Fruit fly (Drosophila melanogaster): ENCODE results near the gene TSG101.

Gene TSG101

dm6 chr3L:16872487-16872955 is 30.4 kb downstream of the TSG101 start (continued):
- peak; percentile 28 for TF ChIP-seq CG7928 (GFP tag; optimal IDR thresholded peaks at IDR 0.05)
- TF ChIP-seq CG7786 (GFP tag; optimal IDR thresholded peaks at IDR 0.05), result peak; percentile 43
- TF ChIP-seq CG12299 (tag; optimal IDR thresholded peaks at IDR 0.05), result peak; percentile 73
- TF ChIP-seq fd96Cb (tag; optimal IDR thresholded peaks at IDR 0.05), result peak; percentile 72
- TF ChIP-seq CG10462 (GFP tag; optimal IDR thresholded peaks at IDR 0.05), result peak; percentile 30
- TF ChIP-seq jumu (GFP tag; optimal IDR thresholded peaks at IDR 0.05), result peak; percentile 10
- TF ChIP-seq Hr39 (optimal IDR thresholded peaks at IDR 0.05), result no peak
- peak; percentile 74 for TF ChIP-seq row (GFP tag; IDR thresholded peaks at IDR 0.05)
- TF ChIP-seq chif (GFP tag; optimal IDR thresholded peaks at IDR 0.05), result peak; percentile 47 to 57
- peak; percentile 57 for TF ChIP-seq BtbVII (GFP tag; optimal IDR thresholded peaks at IDR 0.05)
- TF ChIP-seq CG4730 (GFP tag; IDR thresholded peaks at IDR 0.05), result 0 out of 2 replicates have a peak, but pooled peaks have one; percentile 23
- TF ChIP-seq bowl (GFP tag; IDR thresholded peaks at IDR 0.05), result no peak
- TF ChIP-seq Sry-δ (GFP tag; optimal IDR thresholded peaks at IDR 0.05), result peak; percentile 41
- peak; percentile 69 for TF ChIP-seq Bteb2 (GFP tag; optimal IDR thresholded peaks at IDR 0.05)
- TF ChIP-seq danr (GFP tag; IDR thresholded peaks at IDR 0.05), result no peak
- TF ChIP-seq sr (GFP tag; IDR thresholded peaks at IDR 0.05), result no peak
- TF ChIP-seq odd (GFP tag; optimal IDR thresholded peaks at IDR 0.05), result peak; percentile 76
- TF ChIP-seq tin (GFP tag; optimal IDR thresholded peaks at IDR 0.05), result peak; percentile 48
- peak; percentile 69 for TF ChIP-seq CG17568 (GFP tag; optimal IDR thresholded peaks at IDR 0.05)
- TF ChIP-seq gcm2 (GFP tag; optimal IDR thresholded peaks at IDR 0.05), result peak; percentile 37
- TF ChIP-seq Dip3 (GFP tag; optimal IDR thresholded peaks at IDR 0.05), result peak; percentile 61
- TF ChIP-seq CG30431 (GFP tag; optimal IDR thresholded peaks at IDR 0.05), result no peak
- peak; percentile 8; the same call in 1 of the 4 replicates for TF ChIP-seq Gug (GFP tag; IDR thresholded peaks at IDR 0.05)
- TF ChIP-seq pan (optimal IDR thresholded peaks at IDR 0.05), result no peak
- TF ChIP-seq pan (GFP tag; optimal IDR thresholded peaks at IDR 0.05 in 1 of 2, IDR thresholded peaks at IDR 0.05 in 1 of 2), result peak in 1 of 2 experiments; percentile 27
- peak; percentile 25; the same call in 1 of the 2 replicates for TF ChIP-seq CG3847 (GFP tag; IDR thresholded peaks at IDR 0.05)
- no peak for TF ChIP-seq luna (GFP tag; optimal IDR thresholded peaks at IDR 0.05)
- peak; percentile 78 for TF ChIP-seq Meics (GFP tag; optimal IDR thresholded peaks at IDR 0.05)
- TF ChIP-seq z (GFP tag; IDR thresholded peaks at IDR 0.05), result 0 out of 3 replicates have a peak, but pooled peaks have one; percentile 3
- no peak for TF ChIP-seq crol (GFP tag; IDR thresholded peaks at IDR 0.05)
- TF ChIP-seq CG2712 (tag; optimal IDR thresholded peaks at IDR 0.05), result peak; percentile 78
- no peak for TF ChIP-seq gt (GFP tag; IDR thresholded peaks at IDR 0.05)
- 0 out of 3 replicates have a peak, but pooled peaks have one; percentile 18 for TF ChIP-seq gce (GFP tag; IDR thresholded peaks at IDR 0.05)
- TF ChIP-seq CG8478 (optimal IDR thresholded peaks at IDR 0.05), result no peak
- peak; percentile 22 for TF ChIP-seq pum (GFP tag; optimal IDR thresholded peaks at IDR 0.05)
- no peak for TF ChIP-seq CG4360 (GFP tag; IDR thresholded peaks at IDR 0.05)
- no peak for TF ChIP-seq Bdp1 (GFP tag; optimal IDR thresholded peaks at IDR 0.05)
- peak; percentile 63 for TF ChIP-seq CG15011 (GFP tag; optimal IDR thresholded peaks at IDR 0.05)
- TF ChIP-seq CG7271 (tag; optimal IDR thresholded peaks at IDR 0.05), result no peak
- no peak for TF ChIP-seq sc (optimal IDR thresholded peaks at IDR 0.05)
- TF ChIP-seq sc (GFP tag; optimal IDR thresholded peaks at IDR 0.05), result no peak
- TF ChIP-seq CG14014 (GFP tag; IDR thresholded peaks at IDR 0.05), result peak; percentile 17; the same call in 1 of the 2 replicates
- no peak for TF ChIP-seq fd102C (GFP tag; optimal IDR thresholded peaks at IDR 0.05)
- TF ChIP-seq Dp (GFP tag; optimal IDR thresholded peaks at IDR 0.05), result no peak
- TF ChIP-seq lab (GFP tag; optimal IDR thresholded peaks at IDR 0.05), result peak; percentile 78
- peak; percentile 68 for TF ChIP-seq tap (tag; optimal IDR thresholded peaks at IDR 0.05)
- TF ChIP-seq CG16815 (GFP tag; optimal IDR thresholded peaks at IDR 0.05), result peak; percentile 41
- TF ChIP-seq Oaz (GFP tag; IDR thresholded peaks at IDR 0.05), result 0 out of 2 replicates have a peak, but pooled peaks have one; percentile 24
- TF ChIP-seq Ada2b (GFP tag; IDR thresholded peaks at IDR 0.05), result peak; percentile 27; the same call in 1 of the 2 replicates
- peak; percentile 49 for TF ChIP-seq CG2202 (tag; optimal IDR thresholded peaks at IDR 0.05)
- peak; percentile 84 for TF ChIP-seq org-1 (GFP tag; optimal IDR thresholded peaks at IDR 0.05)
- no peak for TF ChIP-seq Doc3 (GFP tag; IDR thresholded peaks at IDR 0.05; ENCODE audit: partially characterized antibody)
- TF ChIP-seq Atf3 (GFP tag; optimal IDR thresholded peaks at IDR 0.05), result peak; percentile 38
